Worm (Caenorhabditis elegans) whole organism, L4 larva: ENCODE measurements around the gene mrps-18B.
A peak's percentile ranks its signal among the peaks of the same experiment; 100 is the strongest.

Experiments used
- F37D6.2 ChIP-seq: sonication (generic microtip); optimal IDR thresholded peaks from 2 replicates; lab custom pipeline; 2016; ENCODE audit warnings: mild to moderate bottlenecking, missing genetic modification characterization, missing compliant biosample characterization
- T20F7.1 ChIP-seq: fragments of 200-800 bp; sonication (Bioruptor generic); optimal IDR thresholded peaks from 2 replicates; lab custom pipeline; 2018; ENCODE audit warnings: mild to moderate bottlenecking, missing genetic modification characterization, missing compliant biosample characterization
- T26A8.4 ChIP-seq: fragments of 200-800 bp; sonication (Bioruptor generic); IDR thresholded peaks from 2 replicates; pipeline ENCODE4 v1.3.6; 2022; ENCODE audit warnings: missing genetic modification characterization, missing compliant biosample characterization
- Y105C5A.15 ChIP-seq: fragments of 200-800 bp; sonication (Bioruptor generic); IDR thresholded peaks from 2 replicates; pipeline ENCODE4 v1.3.6; 2022; ENCODE audit warnings: missing genetic modification characterization, missing compliant biosample characterization
- Y75B8A.6 ChIP-seq: fragments of 200-800 bp; sonication (Bioruptor generic); IDR thresholded peaks from 2 replicates; pipeline ENCODE4 v1.3.6; 2022; ENCODE audit warnings: missing genetic modification reagents, missing genetic modification characterization, missing compliant biosample characterization
- ama-1 ChIP-seq: fragments of 150-350 bp; optimal IDR thresholded peaks from 2 replicates; lab custom pipeline; 2014; ENCODE audit warnings: inconsistent platforms, mixed read lengths
- attf-4 ChIP-seq: sonication (generic microtip); optimal IDR thresholded peaks from 3 replicates; lab custom pipeline; 2017; ENCODE audit warnings: missing biosample characterization, missing genetic modification characterization
- ceh-20 ChIP-seq: fragments of 200-800 bp; sonication (Bioruptor generic); IDR thresholded peaks from 2 replicates; pipeline ENCODE4 v1.3.6; 2022; ENCODE audit warnings: missing genetic modification reagents, missing genetic modification characterization, missing compliant biosample characterization
- ceh-82 ChIP-seq: sonication (generic microtip); optimal IDR thresholded peaks from 2 replicates; lab custom pipeline; 2017; ENCODE audit warnings: missing biosample characterization, missing genetic modification characterization
- daf-16 ChIP-seq, 3 experiments: sonication (generic microtip); optimal IDR thresholded peaks; 2 replicates each; lab custom pipeline; 2016 to 2017; ENCODE audit warnings: missing genetic modification characterization in 3 of 3, missing genetic modification reagents in 3 of 3, mild to moderate bottlenecking in 2 of 3, missing compliant biosample characterization in 2 of 3, missing biosample characterization in 1 of 3, moderate library complexity in 1 of 3
- dmd-6 ChIP-seq: fragments of 200-800 bp; sonication (Bioruptor generic); IDR thresholded peaks from 2 replicates; pipeline ENCODE4 v1.3.6; 2022; ENCODE audit warnings: missing genetic modification reagents, missing genetic modification characterization, missing compliant biosample characterization
- dmd-8 ChIP-seq: fragments of 200-800 bp; sonication (Bioruptor generic); IDR thresholded peaks from 2 replicates; pipeline ENCODE4 v1.3.6; 2022; ENCODE audit warnings: missing genetic modification characterization, missing compliant biosample characterization
- dmd-9 ChIP-seq: fragments of 200-800 bp; sonication (Bioruptor generic); IDR thresholded peaks from 2 replicates; pipeline ENCODE4 v1.3.6; 2022; ENCODE audit warnings: missing genetic modification reagents, missing genetic modification characterization, missing compliant biosample characterization
- dve-1 ChIP-seq: sonication (generic microtip); optimal IDR thresholded peaks from 2 replicates; lab custom pipeline; 2017; ENCODE audit warnings: antibody characterized with exemption, mild to moderate bottlenecking, missing genetic modification characterization, missing compliant biosample characterization; ENCODE audit not compliant: insufficient read depth
- egl-43 ChIP-seq: fragments of 200-800 bp; sonication (Bioruptor generic); IDR thresholded peaks from 2 replicates; pipeline ENCODE4 v1.3.6; 2022; ENCODE audit warnings: missing genetic modification reagents, missing genetic modification characterization, missing compliant biosample characterization
- fkh-10 ChIP-seq: fragments of 150-350 bp; optimal IDR thresholded peaks from 2 replicates; lab custom pipeline; 2014; ENCODE audit warnings: missing biosample characterization, missing genetic modification reagents, missing genetic modification characterization
- hlh-30 ChIP-seq: sonication (generic microtip); optimal IDR thresholded peaks from 2 replicates; lab custom pipeline; 2017; ENCODE audit warnings: antibody characterized with exemption, mild to moderate bottlenecking, missing genetic modification characterization, missing compliant biosample characterization; ENCODE audit not compliant: insufficient read depth
- hmg-1.1 ChIP-seq: fragments of 200-800 bp; sonication (Bioruptor generic); IDR thresholded peaks from 2 replicates; pipeline ENCODE4 v1.3.6; 2022; ENCODE audit warnings: missing genetic modification reagents, missing genetic modification characterization, missing compliant biosample characterization
- jun-1 ChIP-seq: fragments of 150-350 bp; optimal IDR thresholded peaks from 2 replicates; lab custom pipeline; 2014; ENCODE audit warnings: missing biosample characterization, missing genetic modification reagents, missing genetic modification characterization
- lim-7 ChIP-seq: fragments of 200-800 bp; sonication (Bioruptor generic); IDR thresholded peaks from 2 replicates; pipeline ENCODE4 v1.3.6; 2022; ENCODE audit warnings: missing genetic modification characterization, missing compliant biosample characterization
- lin-1 ChIP-seq: fragments of 200-800 bp; sonication (Bioruptor generic); IDR thresholded peaks from 2 replicates; pipeline ENCODE4 v1.3.6; 2022; ENCODE audit warnings: missing genetic modification reagents, missing genetic modification characterization, missing compliant biosample characterization
- lin-15B ChIP-seq: fragments of 150-350 bp; sonication (generic microtip); optimal IDR thresholded peaks from 3 replicates; lab custom pipeline; 2014; ENCODE audit warnings: missing biosample characterization, missing genetic modification characterization
- lin-29 ChIP-seq: fragments of 200-800 bp; sonication (Bioruptor generic); IDR thresholded peaks from 2 replicates; pipeline ENCODE4 v1.3.6; 2022; ENCODE audit warnings: missing genetic modification reagents, missing genetic modification characterization, missing compliant biosample characterization
- lin-38 ChIP-seq: fragments of 200-800 bp; sonication (Bioruptor generic); IDR thresholded peaks from 2 replicates; pipeline ENCODE4 v1.3.6; 2022; ENCODE audit warnings: missing genetic modification reagents, missing genetic modification characterization, missing compliant biosample characterization
- lin-39 ChIP-seq: fragments of 150-350 bp; optimal IDR thresholded peaks from 2 replicates; lab custom pipeline; 2014; ENCODE audit warnings: missing biosample characterization, missing genetic modification reagents, missing genetic modification characterization
- mdl-1 ChIP-seq, 2 experiments: fragments of 150-350 bp in 1 of 2; sonication (generic microtip) in 1 of 2; optimal IDR thresholded peaks; 2 replicates each; lab custom pipeline; 2014 to 2017; ENCODE audit warnings: missing biosample characterization in 2 of 2, missing genetic modification characterization in 2 of 2
- mep-1 ChIP-seq: fragments of 150-350 bp; sonication (generic microtip); optimal IDR thresholded peaks from 3 replicates; lab custom pipeline; 2014; ENCODE audit warnings: missing biosample characterization, missing genetic modification characterization
- mes-2 ChIP-seq: sonication (generic microtip); optimal IDR thresholded peaks from 2 replicates; lab custom pipeline; 2016; ENCODE audit warnings: missing genotype, mild to moderate bottlenecking, missing genetic modification characterization, missing compliant biosample characterization; ENCODE audit not compliant: poor library complexity, severe bottlenecking
- nhr-10 ChIP-seq: fragments of 150-350 bp; optimal IDR thresholded peaks from 2 replicates; lab custom pipeline; 2014; ENCODE audit warnings: missing biosample characterization, missing genetic modification characterization
- nhr-28 ChIP-seq: fragments of 150-350 bp; optimal IDR thresholded peaks from 2 replicates; lab custom pipeline; 2014; ENCODE audit warnings: missing biosample characterization, missing genetic modification characterization
- nhr-41 ChIP-seq: fragments of 200-800 bp; sonication (Bioruptor generic); IDR thresholded peaks from 2 replicates; pipeline ENCODE4 v1.3.6; 2022; ENCODE audit warnings: missing genetic modification reagents, missing genetic modification characterization, missing compliant biosample characterization
- nhr-48 ChIP-seq: sonication (generic microtip); optimal IDR thresholded peaks from 2 replicates; lab custom pipeline; 2016; ENCODE audit warnings: mild to moderate bottlenecking, missing genetic modification characterization, missing compliant biosample characterization
- nhr-76 ChIP-seq: fragments of 150-350 bp; optimal IDR thresholded peaks from 2 replicates; lab custom pipeline; 2014; ENCODE audit warnings: missing biosample characterization, missing genetic modification characterization
- php-3 ChIP-seq: fragments of 200-800 bp; sonication (Bioruptor generic); IDR thresholded peaks from 2 replicates; pipeline ENCODE4 v1.3.6; 2022; ENCODE audit warnings: missing genetic modification reagents, missing genetic modification characterization, missing compliant biosample characterization
- pqm-1 ChIP-seq: sonication (generic microtip); optimal IDR thresholded peaks from 2 replicates; lab custom pipeline; 2017; ENCODE audit warnings: missing biosample characterization, missing genetic modification characterization
- rbr-2 ChIP-seq: sonication (generic microtip); optimal IDR thresholded peaks from 2 replicates; lab custom pipeline; 2016; ENCODE audit warnings: missing genotype, missing genetic modification characterization, missing compliant biosample characterization
- sdz-12 ChIP-seq: fragments of 200-800 bp; sonication (Bioruptor generic); optimal IDR thresholded peaks from 2 replicates; lab custom pipeline; 2018; ENCODE audit warnings: mild to moderate bottlenecking, missing genetic modification characterization, missing compliant biosample characterization
- skn-1 ChIP-seq: fragments of 150-350 bp; optimal IDR thresholded peaks from 2 replicates; lab custom pipeline; 2014; ENCODE audit warnings: missing biosample characterization, missing genetic modification characterization
- snpc-4 ChIP-seq: fragments of 150-350 bp; optimal IDR thresholded peaks from 2 replicates; lab custom pipeline; 2014; ENCODE audit warnings: missing biosample characterization, missing genetic modification characterization
- spr-1 ChIP-seq: sonication (generic microtip); optimal IDR thresholded peaks from 2 replicates; lab custom pipeline; 2016; ENCODE audit warnings: mild to moderate bottlenecking, missing genetic modification characterization, missing compliant biosample characterization
- tag-97 ChIP-seq: fragments of 200-800 bp; sonication (Bioruptor generic); IDR thresholded peaks from 2 replicates; pipeline ENCODE4 v1.3.6; 2022; ENCODE audit warnings: missing genetic modification characterization, missing compliant biosample characterization
- tra-1 ChIP-seq: fragments of 200-800 bp; sonication (Bioruptor generic); IDR thresholded peaks from 2 replicates; pipeline ENCODE4 v1.3.6; 2022; ENCODE audit warnings: missing genetic modification reagents, missing genetic modification characterization, missing compliant biosample characterization
- unc-130 ChIP-seq: sonication (generic microtip); optimal IDR thresholded peaks from 2 replicates; lab custom pipeline; 2016; ENCODE audit warnings: missing genetic modification reagents, missing genetic modification characterization, missing compliant biosample characterization
- unc-62 ChIP-seq, 3 experiments: fragments of 150-350 bp in 1 of 3; sonication (generic microtip); optimal IDR thresholded peaks in 2 of 3; peaks in 1 of 3; 1 replicate in 1 of 3; 2 replicates in 2 of 3; lab custom pipeline; 2014 to 2017; ENCODE audit warnings: missing biosample characterization in 3 of 3, missing genetic modification characterization in 3 of 3, missing genetic modification reagents in 3 of 3, missing genotype in 1 of 3
- zag-1 ChIP-seq: fragments of 150-350 bp; optimal IDR thresholded peaks from 2 replicates; lab custom pipeline; 2014; ENCODE audit warnings: missing biosample characterization, missing genetic modification characterization
- zfp-2 ChIP-seq: sonication (generic microtip); optimal IDR thresholded peaks from 2 replicates; lab custom pipeline; 2016; ENCODE audit warnings: mild to moderate bottlenecking, missing genetic modification characterization, missing compliant biosample characterization
- zfp-3 ChIP-seq: fragments of 200-800 bp; sonication (Bioruptor generic); conservative IDR thresholded peaks from 2 replicates; pipeline ENCODE4 v1.3.6; 2022; ENCODE audit warnings: missing genetic modification reagents, missing genetic modification characterization, missing compliant biosample characterization
- zip-11 ChIP-seq: fragments of 200-800 bp; sonication (Bioruptor generic); IDR thresholded peaks from 2 replicates; pipeline ENCODE4 v1.3.6; 2022; ENCODE audit warnings: missing genetic modification characterization, missing compliant biosample characterization
- zip-2 ChIP-seq: fragments of 150-350 bp; optimal IDR thresholded peaks from 2 replicates; lab custom pipeline; 2014; ENCODE audit warnings: missing biosample characterization, missing genetic modification characterization

Gene mrps-18B

ce11 chrII:8566039-8566438, 40.6 kb downstream of the mrps-18B start, which contains the start of gene stc-1 (continued):
- TF ChIP-seq mes-2 (tag; lab: Kevin White, UChicago) = peak; percentile 59

ce11 chrII:8566806-8567266, 41.4 kb downstream of the mrps-18B start, which contains the start of gene F54C9.3:
F54C9.3 (minus strand) TSS chrII:8566856.
- TF ChIP-seq nhr-28 (peak; percentile 95), nhr-76 (no peak), pqm-1 (tag; lab: Kevin White, UChicago) (peak; percentile 91), hmg-1.1 (GFP tag; lab: Robert Waterston, UW) (no peak), T20F7.1 (GFP tag; lab: Kevin White, UChicago) (peak; percentile 48), jun-1 (peak; percentile 67), ceh-82 (no peak), skn-1 (tag; lab: Kevin White, UChicago) (no peak), attf-4 (tag; lab: Kevin White, UChicago) (no peak), zfp-2 (no peak), hlh-30 (tag; lab: Kevin White, UChicago) (peak; percentile 50), mes-2 (tag; lab: Kevin White, UChicago) (no peak), F37D6.2 (no peak), lin-1 (peak; percentile 62), lin-29 (no peak), unc-130 (GFP tag; lab: Kevin White, UChicago) (no peak), rbr-2 (tag; lab: Kevin White, UChicago) (no peak), zip-11 (GFP tag; lab: Robert Waterston, UW) (no peak), unc-62 (GFP tag; optimal IDR thresholded peaks at IDR 0.05 in 1 of 2; lab: Kevin White, UChicago) (no peak), unc-62 (tag; optimal IDR thresholded peaks at IDR 0.05; lab: Kevin White, UChicago) (no peak), nhr-10 (tag; lab: Kevin White, UChicago) (no peak), fkh-10 (GFP tag; lab: Kevin White, UChicago) (no peak), ama-1 (lab: Kevin White, UChicago) (peak; percentile 25), lin-38 (GFP tag; lab: Robert Waterston, UW) (peak; percentile 16), zag-1 (tag; lab: Kevin White, UChicago) (no peak), tag-97 (GFP tag; lab: Robert Waterston, UW) (no peak), lin-15B (no peak), mdl-1 (tag; optimal IDR thresholded peaks at IDR 0.05; lab: Kevin White, UChicago) (no peak), egl-43 (no peak), nhr-41 (no peak), zfp-3 (GFP tag; lab: Robert Waterston, UW) (no peak), ceh-20 (GFP tag; lab: Robert Waterston, UW) (peak; percentile 96), dmd-6 (GFP tag; lab: Robert Waterston, UW) (peak; percentile 92), zip-2 (tag; lab: Kevin White, UChicago) (no peak), mep-1 (peak; percentile 68), nhr-48 (tag; lab: Kevin White, UChicago) (peak; percentile 30), spr-1 (tag; lab: Kevin White, UChicago) (no peak), lin-39 (no peak), lim-7 (no peak), tra-1 (peak; percentile 75; the same call in 1 of the 2 replicates), sdz-12 (GFP tag; lab: Kevin White, UChicago) (no peak), dve-1 (tag; lab: Kevin White, UChicago) (peak; percentile 92), daf-16 (GFP tag; optimal IDR thresholded peaks at IDR 0.05; lab: Kevin White, UChicago) (peak in 1 of 2 experiments; percentile 14), daf-16 (tag; optimal IDR thresholded peaks at IDR 0.05; lab: Kevin White, UChicago) (peak; percentile 84), dmd-8 (no peak), Y75B8A.6 (GFP tag; lab: Robert Waterston, UW) (no peak), dmd-9 (GFP tag; lab: Robert Waterston, UW) (no peak), T26A8.4 (GFP tag; lab: Robert Waterston, UW) (no peak), snpc-4 (tag; lab: Kevin White, UChicago) (no peak), Y105C5A.15 (GFP tag; lab: Robert Waterston, UW) (no peak), php-3 (GFP tag; lab: Robert Waterston, UW) (peak; percentile 99)
